Worm (Caenorhabditis elegans): ENCODE measurements around the gene ZK816.1.

ZK816.1 gene

ce11 chrX:3362378-3362777 is 10.9 kb downstream of the ZK816.1 start, which contains the start of gene dhs-26:
TSS of gene dhs-26 (minus strand) at chrX:3362493.
- no peak for TF ChIP-seq unc-62 (GFP tag; optimal IDR thresholded peaks at IDR 0.05)

- no peak for TF ChIP-seq unc-62 (GFP tag; optimal IDR thresholded peaks at IDR 0.05)
These were observed 15.3 kb downstream of the ZK816.1 start for ce11 chrX:3366782-3367181.

- TF ChIP-seq unc-62 (GFP tag; optimal IDR thresholded peaks at IDR 0.05): no peak
These were observed 17.1 kb downstream of the ZK816.1 start, which contains the start of gene ZK563.2 for ce11 chrX:3368659-3369058. TSS of gene ZK563.2 (plus strand) at chrX:3368959.

- TF ChIP-seq unc-62 (GFP tag; optimal IDR thresholded peaks at IDR 0.05): no peak
These were observed 17.9 kb downstream of the ZK816.1 start for ce11 chrX:3369442-3369841.

- TF ChIP-seq unc-62 (GFP tag; optimal IDR thresholded peaks at IDR 0.05): no peak
These were observed 19.8 kb downstream of the ZK816.1 start for ce11 chrX:3371264-3371663.

- no peak for TF ChIP-seq unc-62 (GFP tag; optimal IDR thresholded peaks at IDR 0.05)
These were observed 23.1 kb downstream of the ZK816.1 start, which contains the start of gene clc-3 for ce11 chrX:3374642-3375041. TSS of gene clc-3 (minus strand) at chrX:3374742.

ce11 chrX:3375320-3375719 is 23.8 kb downstream of the ZK816.1 start:
- no peak for TF ChIP-seq unc-62 (GFP tag; optimal IDR thresholded peaks at IDR 0.05)

- TF ChIP-seq unc-62 (GFP tag; optimal IDR thresholded peaks at IDR 0.05): no peak
These were observed 27.6 kb downstream of the ZK816.1 start, which contains the start of gene sorf-1 for ce11 chrX:3379114-3379513. TSS of gene sorf-1 (minus strand) at chrX:3379248.

ce11 chrX:3380167-3380566 is 28.7 kb downstream of the ZK816.1 start, which contains the start of gene ZK563.7:
TSS of gene ZK563.7 (plus strand) at chrX:3380467.
- no peak for TF ChIP-seq unc-62 (GFP tag; optimal IDR thresholded peaks at IDR 0.05)

ce11 chrX:3385362-3385761 is 33.9 kb downstream of the ZK816.1 start, which contains the start of gene acp-1:
TSS of gene acp-1 (minus strand) at chrX:3385462.
- no peak for TF ChIP-seq unc-62 (GFP tag; optimal IDR thresholded peaks at IDR 0.05)

- TF ChIP-seq unc-62 (GFP tag; optimal IDR thresholded peaks at IDR 0.05): no peak
These were observed 42.0 kb downstream of the ZK816.1 start, which contains the start of gene slcf-2 for ce11 chrX:3393562-3393961. TSS of gene slcf-2 (plus strand) at chrX:3393862.

- no peak for TF ChIP-seq unc-62 (GFP tag; optimal IDR thresholded peaks at IDR 0.05)
These were observed 45.2 kb downstream of the ZK816.1 start for ce11 chrX:3396735-3397134.

- no peak for TF ChIP-seq unc-62 (GFP tag; optimal IDR thresholded peaks at IDR 0.05)
These were observed 48.4 kb downstream of the ZK816.1 start, which contains the start of gene cht-1 for ce11 chrX:3399917-3400316. TSS of gene cht-1 (minus strand) at chrX:3400017.

ce11 chrX:3400387-3400786 is 48.9 kb downstream of the ZK816.1 start:
- no peak for TF ChIP-seq unc-62 (GFP tag; optimal IDR thresholded peaks at IDR 0.05)

ce11 chrX:3401701-3402100 is 50.2 kb downstream of the ZK816.1 start, which contains the start of gene C04F6.9:
TSS of gene C04F6.9 (plus strand) at chrX:3402001.
- no peak for TF ChIP-seq unc-62 (GFP tag; optimal IDR thresholded peaks at IDR 0.05)

- TF ChIP-seq unc-62 (GFP tag; optimal IDR thresholded peaks at IDR 0.05): no peak
These were observed 51.7 kb downstream of the ZK816.1 start, which contains the start of gene vit-5 for ce11 chrX:3403195-3403594. TSS of gene vit-5 (plus strand) at chrX:3403471.

- TF ChIP-seq unc-62 (GFP tag; optimal IDR thresholded peaks at IDR 0.05): no peak
These were observed 57.3 kb downstream of the ZK816.1 start for ce11 chrX:3408717-3409303.

Measured in whole organism, dauer.